Fruit fly (Drosophila melanogaster): ENCODE results near the gene CG45049.

DNA sequence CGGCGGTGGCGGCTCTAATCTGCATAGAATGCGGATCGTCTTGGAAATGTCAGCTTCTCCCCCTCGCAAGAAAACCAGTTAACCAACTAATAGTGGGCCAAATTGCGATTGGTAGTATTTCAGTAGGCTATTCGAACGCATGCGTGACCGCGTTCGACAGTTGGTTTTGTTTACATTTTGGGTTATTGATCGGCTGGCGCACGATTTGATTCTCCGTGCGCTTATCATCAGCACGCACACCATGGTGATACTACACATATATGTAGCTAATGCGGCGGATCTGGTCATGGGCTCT lies 26.8 kb downstream of the CG45049 start:
- TF ChIP-seq Hr96 (GFP tag; optimal IDR thresholded peaks at IDR 0.05) (no peak), cnc (optimal IDR thresholded peaks at IDR 0.05) (no peak), CG5204 (GFP tag; optimal IDR thresholded peaks at IDR 0.05) (no peak), bab1 (GFP tag; optimal IDR thresholded peaks at IDR 0.05) (no peak), kay (GFP tag; ENCODE audit: borderline replicate concordance) (no peak), Crg-1 (GFP tag; optimal IDR thresholded peaks at IDR 0.05) (no peak), CG11617 (GFP tag; optimal IDR thresholded peaks at IDR 0.05) (no peak), CG14711 (tag; optimal IDR thresholded peaks at IDR 0.05) (no peak), cic (GFP tag; optimal IDR thresholded peaks at IDR 0.05) (peak; percentile 67), pad (GFP tag; optimal IDR thresholded peaks at IDR 0.05) (no peak), ovo (GFP tag; optimal IDR thresholded peaks at IDR 0.05) (no peak), tj (GFP tag; optimal IDR thresholded peaks at IDR 0.05) (no peak), Clk (GFP tag; optimal IDR thresholded peaks at IDR 0.05) (no peak)
